Worm (Caenorhabditis elegans) whole organism, young adult: ENCODE measurements around the gene C56A3.6.
A peak's percentile ranks its signal among the peaks of the same experiment; 100 is the strongest.

Experiments used
- B0019.2 ChIP-seq: fragments of 200-800 bp; sonication (Bioruptor generic); conservative IDR thresholded peaks from 2 replicates; pipeline ENCODE4 v1.3.6; 2022; ENCODE audit warnings: missing genetic modification reagents, missing genetic modification characterization, missing compliant biosample characterization
- D2030.7 ChIP-seq: fragments of 200-800 bp; sonication (Bioruptor generic); IDR thresholded peaks from 2 replicates; pipeline ENCODE4 v1.3.6; 2022; ENCODE audit warnings: missing genetic modification reagents, missing genetic modification characterization, missing compliant biosample characterization
- F39B2.1 ChIP-seq: fragments of 200-800 bp; sonication (Bioruptor generic); IDR thresholded peaks from 2 replicates; pipeline ENCODE4 v1.3.6; 2022; ENCODE audit warnings: missing genetic modification reagents, missing genetic modification characterization, missing compliant biosample characterization
- F49E8.2 ChIP-seq: sonication (generic microtip); optimal IDR thresholded peaks from 3 replicates; lab custom pipeline; 2017; ENCODE audit warnings: missing genetic modification characterization, mild to moderate bottlenecking, missing compliant biosample characterization, antibody characterized with exemption, moderate library complexity; ENCODE audit not compliant: insufficient read depth
- F57A8.1 ChIP-seq: fragments of 200-800 bp; sonication (Bioruptor generic); optimal IDR thresholded peaks from 2 replicates; lab custom pipeline; 2018; ENCODE audit warnings: mild to moderate bottlenecking, missing genetic modification characterization, moderate library complexity, missing compliant biosample characterization
- F57C9.4 ChIP-seq: sonication (generic microtip); optimal IDR thresholded peaks from 2 replicates; lab custom pipeline; 2017; ENCODE audit warnings: mild to moderate bottlenecking, missing genetic modification characterization, missing compliant biosample characterization
- K12H6.12 ChIP-seq: fragments of 200-800 bp; sonication (Bioruptor generic); optimal IDR thresholded peaks from 2 replicates; lab custom pipeline; 2018; ENCODE audit warnings: mild to moderate bottlenecking, missing genetic modification characterization, missing compliant biosample characterization
- Y67H2A.10 ChIP-seq: fragments of 200-800 bp; sonication (Bioruptor generic); conservative IDR thresholded peaks from 2 replicates; pipeline ENCODE4 v1.3.6; 2022; ENCODE audit warnings: missing genetic modification reagents, missing genetic modification characterization, missing compliant biosample characterization
- Y95B8A.8 ChIP-seq: fragments of 200-800 bp; sonication (Bioruptor generic); IDR thresholded peaks from 2 replicates; pipeline ENCODE4 v1.3.6; 2022; ENCODE audit warnings: missing genetic modification reagents, missing genetic modification characterization, missing compliant biosample characterization
- ama-1 ChIP-seq, 3 experiments: fragments of 150-350 bp in 1 of 3; sonication (generic microtip) in 2 of 3; optimal IDR thresholded peaks; 2 replicates each; lab custom pipeline; 2014 to 2018; ENCODE audit warnings: missing biosample characterization in 2 of 3, missing genetic modification characterization in 2 of 3, missing genetic modification reagents in 2 of 3
- athp-1 ChIP-seq: sonication (generic microtip); optimal IDR thresholded peaks from 2 replicates; lab custom pipeline; 2017; ENCODE audit warnings: mild to moderate bottlenecking, missing genetic modification characterization, missing compliant biosample characterization
- attf-5 ChIP-seq: fragments of 200-800 bp; sonication (Bioruptor generic); optimal IDR thresholded peaks from 2 replicates; lab custom pipeline; 2018; ENCODE audit warnings: mild to moderate bottlenecking, missing genetic modification characterization, missing compliant biosample characterization
- attf-6 ChIP-seq: fragments of 200-800 bp; sonication (Bioruptor generic); IDR thresholded peaks from 2 replicates; pipeline ENCODE4 v1.3.6; 2022; ENCODE audit warnings: missing genetic modification reagents, missing genetic modification characterization, missing compliant biosample characterization
- cebp-2 ChIP-seq: fragments of 200-800 bp; sonication (Bioruptor generic); IDR thresholded peaks from 2 replicates; pipeline ENCODE4 v1.3.6; 2022; ENCODE audit warnings: missing genetic modification characterization, missing compliant biosample characterization
- ceh-100 ChIP-seq: fragments of 200-800 bp; sonication (Bioruptor generic); IDR thresholded peaks from 2 replicates; pipeline ENCODE4 v1.3.6; 2022; ENCODE audit warnings: missing genetic modification reagents, missing genetic modification characterization, missing compliant biosample characterization
- dpl-1 ChIP-seq: fragments of 150-350 bp; optimal IDR thresholded peaks from 2 replicates; lab custom pipeline; 2014; ENCODE audit warnings: missing biosample characterization, missing genetic modification reagents, missing genetic modification characterization
- efl-1 ChIP-seq: fragments of 150-350 bp; optimal IDR thresholded peaks from 2 replicates; lab custom pipeline; 2014; ENCODE audit warnings: missing biosample characterization, missing genetic modification reagents, missing genetic modification characterization
- egl-18 ChIP-seq: fragments of 200-800 bp; sonication (Bioruptor generic); IDR thresholded peaks from 2 replicates; pipeline ENCODE4 v1.3.6; 2022; ENCODE audit warnings: missing genetic modification reagents, missing genetic modification characterization, missing compliant biosample characterization
- gei-17 ChIP-seq: fragments of 200-800 bp; sonication (Bioruptor generic); optimal IDR thresholded peaks from 2 replicates; lab custom pipeline; 2018; ENCODE audit warnings: mild to moderate bottlenecking, missing genetic modification characterization, missing compliant biosample characterization
- hlh-12 ChIP-seq: sonication (generic microtip); optimal IDR thresholded peaks from 2 replicates; lab custom pipeline; 2016; ENCODE audit warnings: missing genetic modification characterization, missing compliant biosample characterization
- hsf-1 ChIP-seq: fragments of 200-800 bp; sonication (Bioruptor generic); IDR thresholded peaks from 2 replicates; pipeline ENCODE4 v1.3.6; 2022; ENCODE audit warnings: missing genetic modification reagents, missing genetic modification characterization, missing compliant biosample characterization
- lag-1 ChIP-seq: fragments of 200-800 bp; sonication (Bioruptor generic); IDR thresholded peaks from 2 replicates; pipeline ENCODE4 v1.3.6; 2022; ENCODE audit warnings: missing genetic modification reagents, missing genetic modification characterization, missing compliant biosample characterization
- lin-54 ChIP-seq: fragments of 200-800 bp; sonication (Bioruptor generic); optimal IDR thresholded peaks from 2 replicates; lab custom pipeline; 2018; ENCODE audit warnings: mild to moderate bottlenecking, missing genetic modification characterization, missing compliant biosample characterization
- lir-1 ChIP-seq: fragments of 200-800 bp; sonication (Bioruptor generic); conservative IDR thresholded peaks from 2 replicates; pipeline ENCODE4 v1.3.6; 2022; ENCODE audit warnings: missing genetic modification reagents, missing genetic modification characterization, missing compliant biosample characterization
- lsl-1 ChIP-seq: fragments of 200-800 bp; sonication (Bioruptor generic); optimal IDR thresholded peaks from 2 replicates; lab custom pipeline; 2018; ENCODE audit warnings: mild to moderate bottlenecking, missing genetic modification characterization, moderate library complexity, missing compliant biosample characterization
- lsy-27 ChIP-seq: sonication (generic microtip); optimal IDR thresholded peaks from 2 replicates; lab custom pipeline; 2017; ENCODE audit warnings: missing genetic modification characterization, mild to moderate bottlenecking, missing compliant biosample characterization, antibody characterized with exemption, missing genotype, borderline replicate concordance; ENCODE audit not compliant: insufficient read depth
- madf-6 ChIP-seq: fragments of 200-800 bp; sonication (Bioruptor generic); IDR thresholded peaks from 2 replicates; pipeline ENCODE4 v1.3.6; 2022; ENCODE audit warnings: missing genetic modification reagents, missing genetic modification characterization, missing compliant biosample characterization
- mxl-1 ChIP-seq: sonication (generic microtip); optimal IDR thresholded peaks from 2 replicates; lab custom pipeline; 2016; ENCODE audit warnings: missing genetic modification characterization, missing compliant biosample characterization
- nfya-1 ChIP-seq: sonication (generic microtip); optimal IDR thresholded peaks from 2 replicates; lab custom pipeline; 2017; ENCODE audit warnings: antibody characterized with exemption, missing compliant biosample characterization, missing genetic modification characterization, borderline replicate concordance; ENCODE audit not compliant: insufficient read depth
- nfya-2 ChIP-seq: fragments of 200-800 bp; sonication (Bioruptor generic); IDR thresholded peaks from 2 replicates; pipeline ENCODE4 v1.3.6; 2022; ENCODE audit warnings: missing genetic modification reagents, missing genetic modification characterization, missing compliant biosample characterization
- nfyb-1 ChIP-seq: fragments of 200-800 bp; sonication (Bioruptor generic); IDR thresholded peaks from 2 replicates; pipeline ENCODE4 v1.3.6; 2022; ENCODE audit warnings: missing genetic modification reagents, missing genetic modification characterization, missing compliant biosample characterization
- nhr-120 ChIP-seq: fragments of 200-800 bp; sonication (Bioruptor generic); IDR thresholded peaks from 2 replicates; pipeline ENCODE4 v1.3.6; 2022; ENCODE audit warnings: missing genetic modification characterization, missing compliant biosample characterization
- rcor-1 ChIP-seq: fragments of 200-800 bp; sonication (Bioruptor generic); IDR thresholded peaks from 2 replicates; pipeline ENCODE4 v1.3.6; 2022; ENCODE audit warnings: missing genetic modification reagents, missing genetic modification characterization, missing compliant biosample characterization
- rec-8 ChIP-seq, 2 experiments: sonication (generic microtip); optimal IDR thresholded peaks; 2 replicates each; lab custom pipeline; 2016; ENCODE audit warnings: mild to moderate bottlenecking in 2 of 2, missing genetic modification characterization in 2 of 2, missing genetic modification reagents in 2 of 2, missing genotype in 2 of 2, missing biosample characterization in 1 of 2, missing compliant biosample characterization in 1 of 2, moderate library complexity in 1 of 2
- repo-1 ChIP-seq: sonication (generic microtip); optimal IDR thresholded peaks from 2 replicates; lab custom pipeline; 2017; ENCODE audit warnings: mild to moderate bottlenecking, missing genetic modification characterization, missing compliant biosample characterization
- rpc-1 ChIP-seq, 2 experiments: fragments of 150-350 bp in 1 of 2; sonication (generic microtip) in 1 of 2; optimal IDR thresholded peaks; 2 replicates each; lab custom pipeline; 2014 to 2018; ENCODE audit warnings: missing biosample characterization in 1 of 2, missing genetic modification characterization in 1 of 2, missing genetic modification reagents in 1 of 2, missing genotype in 1 of 2
- snpc-1.1 ChIP-seq: sonication (generic microtip); optimal IDR thresholded peaks from 2 replicates; lab custom pipeline; 2017; ENCODE audit warnings: missing genetic modification characterization, mild to moderate bottlenecking, missing compliant biosample characterization, antibody characterized with exemption, moderate library complexity, missing genotype, missing genetic modification reagents; ENCODE audit not compliant: insufficient read depth
- snpc-4 ChIP-seq, 5 experiments: fragments of 150-350 bp in 1 of 5; sonication (generic microtip) in 4 of 5; optimal IDR thresholded peaks; 2 replicates each; lab custom pipeline; 2014 to 2018; ENCODE audit warnings: missing genetic modification characterization in 5 of 5, missing biosample characterization in 3 of 5, antibody characterized with exemption in 2 of 5, mild to moderate bottlenecking in 2 of 5, missing compliant biosample characterization in 2 of 5, missing genotype in 2 of 5, moderate library complexity in 2 of 5, missing genetic modification reagents in 1 of 5
- somi-1 ChIP-seq: fragments of 200-800 bp; sonication (Bioruptor generic); optimal IDR thresholded peaks from 2 replicates; lab custom pipeline; 2018; ENCODE audit warnings: mild to moderate bottlenecking, missing genetic modification characterization, missing compliant biosample characterization
- tbp1 ChIP-seq: fragments of 200-800 bp; sonication (Bioruptor generic); optimal IDR thresholded peaks from 2 replicates; lab custom pipeline; 2018; ENCODE audit warnings: mild to moderate bottlenecking, missing genetic modification characterization, missing compliant biosample characterization
- ztf-18 ChIP-seq: sonication (generic microtip); optimal IDR thresholded peaks from 2 replicates; lab custom pipeline; 2016; ENCODE audit warnings: missing genotype, mild to moderate bottlenecking, missing genetic modification characterization, missing compliant biosample characterization
- ztf-22 ChIP-seq: fragments of 200-800 bp; sonication (Bioruptor generic); optimal IDR thresholded peaks from 2 replicates; lab custom pipeline; 2018; ENCODE audit warnings: mild to moderate bottlenecking, missing genetic modification characterization, moderate library complexity, missing compliant biosample characterization
- ztf-26 ChIP-seq: sonication (generic microtip); optimal IDR thresholded peaks from 2 replicates; lab custom pipeline; 2017; ENCODE audit warnings: missing genetic modification characterization, missing compliant biosample characterization
- ztf-6 ChIP-seq: fragments of 200-800 bp; sonication (Bioruptor generic); IDR thresholded peaks from 2 replicates; pipeline ENCODE4 v1.3.6; 2022; ENCODE audit warnings: missing genetic modification reagents, missing genetic modification characterization, missing compliant biosample characterization

C56A3.6 gene

ce11 chrV:13568533-13568932 lies 12.3 kb upstream of the C56A3.6 start, which contains the start of the genes nuaf-1 and bir-2 (continued):
- TF ChIP-seq lsl-1 (peak; percentile 41), attf-5 (GFP tag; lab: Kevin White, UChicago) (peak; percentile 9), lin-54 (GFP tag; lab: Kevin White, UChicago) (peak; percentile 65), efl-1 (GFP tag; lab: Kevin White, UChicago) (peak; percentile 46), snpc-4 (GFP tag; optimal IDR thresholded peaks at IDR 0.05; lab: Kevin White, UChicago) (no peak), snpc-4 (tag; optimal IDR thresholded peaks at IDR 0.05; lab: Kevin White, UChicago) (peak in 2 of 4 experiments; percentile 17 to 40), madf-6 (GFP tag; lab: Robert Waterston, UW) (peak; percentile 63)

- TF ChIP-seq F49E8.2 (tag; lab: Kevin White, UChicago) (no peak), efl-1 (GFP tag; lab: Kevin White, UChicago) (no peak), repo-1 (tag; lab: Kevin White, UChicago) (peak; percentile 77), Y95B8A.8 (GFP tag; lab: Robert Waterston, UW) (0 out of 2 replicates have a peak, but pooled peaks have one; percentile 71), madf-6 (GFP tag; lab: Robert Waterston, UW) (peak; percentile 51), hlh-12 (tag; lab: Kevin White, UChicago) (peak; percentile 37), ama-1 (optimal IDR thresholded peaks at IDR 0.05; lab: Kevin White, UChicago) (peak; percentile 66), ama-1 (GFP tag; optimal IDR thresholded peaks at IDR 0.05; lab: Kevin White, UChicago) (no peak), nfya-1 (tag; lab: Kevin White, UChicago) (no peak), cebp-2 (GFP tag; lab: Robert Waterston, UW) (peak; percentile 43; the same call in 1 of the 2 replicates), egl-18 (no peak), snpc-1.1 (tag; lab: Kevin White, UChicago) (no peak), hsf-1 (GFP tag; lab: Robert Waterston, UW) (peak; percentile 46; the same call in 1 of the 2 replicates), rpc-1 (optimal IDR thresholded peaks at IDR 0.05; lab: Kevin White, UChicago) (no peak), rpc-1 (tag; optimal IDR thresholded peaks at IDR 0.05; lab: Kevin White, UChicago) (no peak), F39B2.1 (GFP tag; lab: Robert Waterston, UW) (no peak), lir-1 (GFP tag; lab: Robert Waterston, UW) (no peak), mxl-1 (tag; lab: Kevin White, UChicago) (no peak), athp-1 (tag; lab: Kevin White, UChicago) (peak; percentile 19), F57C9.4 (tag; lab: Kevin White, UChicago) (peak; percentile 79), lsy-27 (tag; lab: Kevin White, UChicago) (no peak), D2030.7 (GFP tag; lab: Robert Waterston, UW) (no peak), Y67H2A.10 (GFP tag; lab: Robert Waterston, UW) (no peak), rec-8 (tag; optimal IDR thresholded peaks at IDR 0.05; lab: Kevin White, UChicago) (no peak), dpl-1 (GFP tag; lab: Kevin White, UChicago) (no peak), gei-17 (GFP tag; lab: Kevin White, UChicago) (no peak), attf-6 (GFP tag; lab: Robert Waterston, UW) (0 out of 2 replicates have a peak, but pooled peaks have one; percentile 39), lin-54 (GFP tag; lab: Kevin White, UChicago) (no peak), F57A8.1 (GFP tag; lab: Kevin White, UChicago) (no peak), nfyb-1 (GFP tag; lab: Robert Waterston, UW) (peak; percentile 77), ceh-100 (GFP tag; lab: Robert Waterston, UW) (no peak), B0019.2 (GFP tag; lab: Robert Waterston, UW) (no peak), K12H6.12 (tag; lab: Kevin White, UChicago) (no peak), nfya-2 (no peak), ztf-6 (GFP tag; lab: Robert Waterston, UW) (no peak), ztf-26 (peak; percentile 59), ztf-22 (GFP tag; lab: Kevin White, UChicago) (no peak), nhr-120 (GFP tag; lab: Robert Waterston, UW) (no peak), ztf-18 (tag; lab: Kevin White, UChicago) (no peak), rcor-1 (GFP tag; lab: Robert Waterston, UW) (no peak), tbp1 (GFP tag; lab: Kevin White, UChicago) (peak; percentile 5), somi-1 (GFP tag; lab: Kevin White, UChicago) (no peak), lag-1 (GFP tag; lab: Robert Waterston, UW) (no peak)
Measured at ce11 chrV:13566967-13567366, 10.8 kb upstream of the C56A3.6 start.
